Fruit fly (Drosophila melanogaster) whole organism, embryonic: ENCODE measurements around the gene CG16959.

ENCODE experiments used
- ATbp ChIP-seq: fragments of 200-800 bp; sonication (Bioruptor generic); optimal IDR thresholded peaks from 2 replicates; lab custom pipeline; 2017; ENCODE audit warnings: missing biosample characterization, mild to moderate bottlenecking, missing genetic modification characterization, missing genetic modification reagents
- Atf-2 ChIP-seq: fragments of 200-800 bp; sonication (Bioruptor generic); optimal IDR thresholded peaks from 2 replicates; lab custom pipeline; 2016; ENCODE audit warnings: missing biosample characterization, missing genetic modification characterization
- BEAF-32 ChIP-seq: fragments of 200-800 bp; sonication (Bioruptor generic); optimal IDR thresholded peaks from 3 replicates; lab custom pipeline; 2017; ENCODE audit warnings: missing biosample characterization, missing genetic modification characterization, mild to moderate bottlenecking, moderate library complexity, missing genetic modification reagents
- C15 ChIP-seq: fragments of 200-800 bp; sonication (Bioruptor generic); IDR thresholded peaks from 3 replicates; pipeline ENCODE4 v1.3.6; 2022; ENCODE audit warnings: missing biosample characterization, missing genetic modification characterization
- CG10959 ChIP-seq: fragments of 200-800 bp; sonication (Bioruptor generic); IDR thresholded peaks from 2 replicates; pipeline ENCODE4 v1.3.6; 2022; ENCODE audit warnings: missing biosample characterization, missing genetic modification characterization
- CG11696 ChIP-seq: fragments of 200-800 bp; sonication (Bioruptor generic); IDR thresholded peaks from 2 replicates; pipeline ENCODE4 v1.3.6; 2022; ENCODE audit warnings: missing biosample characterization, missing genetic modification characterization
- CG12391 ChIP-seq: fragments of 200-800 bp; sonication (Bioruptor generic); optimal IDR thresholded peaks from 3 replicates; lab custom pipeline; 2018; ENCODE audit warnings: missing biosample characterization, mild to moderate bottlenecking, missing genetic modification characterization, moderate library complexity
- CG14050 ChIP-seq: fragments of 200-800 bp; sonication (Bioruptor generic); IDR thresholded peaks from 3 replicates; pipeline ENCODE4 v1.3.6; 2022; ENCODE audit warnings: missing biosample characterization, missing genetic modification characterization
- CG17385 ChIP-seq: fragments of 200-800 bp; sonication (Bioruptor generic); optimal IDR thresholded peaks from 3 replicates; lab custom pipeline; 2018; ENCODE audit warnings: missing biosample characterization, mild to moderate bottlenecking, missing genetic modification characterization
- CG17612 ChIP-seq: fragments of 200-800 bp; sonication (Bioruptor generic); IDR thresholded peaks from 2 replicates; pipeline ENCODE4 v1.3.6; 2022; ENCODE audit warnings: missing biosample characterization, missing genetic modification characterization
- CG17802 ChIP-seq: fragments of 200-800 bp; sonication (Bioruptor generic); optimal IDR thresholded peaks from 2 replicates; lab custom pipeline; 2018; ENCODE audit warnings: missing biosample characterization, mild to moderate bottlenecking, missing genetic modification characterization, moderate library complexity
- CG17829 ChIP-seq: fragments of 200-800 bp; optimal IDR thresholded peaks from 2 replicates; lab custom pipeline; 2019; ENCODE audit warnings: missing biosample characterization, mild to moderate bottlenecking, missing genetic modification characterization, moderate library complexity
- CG18011 ChIP-seq: fragments of 200-800 bp; sonication (Bioruptor generic); optimal IDR thresholded peaks from 2 replicates; lab custom pipeline; 2017; ENCODE audit warnings: missing biosample characterization, missing genetic modification characterization, mild to moderate bottlenecking, moderate library complexity, missing genotype
- CG2116 ChIP-seq: fragments of 200-800 bp; sonication (Bioruptor generic); optimal IDR thresholded peaks from 3 replicates; lab custom pipeline; 2018; ENCODE audit warnings: missing biosample characterization, mild to moderate bottlenecking, missing genetic modification characterization
- CG2678 ChIP-seq: fragments of 200-800 bp; sonication (Bioruptor generic); optimal IDR thresholded peaks from 3 replicates; lab custom pipeline; 2019; ENCODE audit warnings: missing biosample characterization, mild to moderate bottlenecking, missing genetic modification characterization, moderate library complexity
- CG2889 ChIP-seq: fragments of 200-800 bp; sonication (Bioruptor generic); IDR thresholded peaks from 3 replicates; pipeline ENCODE4 v1.3.6; 2022; ENCODE audit warnings: missing biosample characterization, missing genetic modification characterization
- CG31224 ChIP-seq: fragments of 200-800 bp; sonication (Bioruptor generic); IDR thresholded peaks from 2 replicates; pipeline ENCODE4 v1.3.6; 2022; ENCODE audit warnings: missing biosample characterization, missing genetic modification characterization
- CG3163 ChIP-seq: fragments of 200-800 bp; sonication (Bioruptor generic); optimal IDR thresholded peaks from 3 replicates; lab custom pipeline; 2016; ENCODE audit warnings: missing biosample characterization, missing genetic modification characterization
- CG5245 ChIP-seq: fragments of 200-800 bp; sonication (Bioruptor generic); optimal IDR thresholded peaks from 3 replicates; lab custom pipeline; 2016; ENCODE audit warnings: missing biosample characterization, missing genetic modification characterization
- CG6654 ChIP-seq: fragments of 200-800 bp; sonication (Bioruptor generic); optimal IDR thresholded peaks from 2 replicates; lab custom pipeline; 2017; ENCODE audit warnings: missing biosample characterization, mild to moderate bottlenecking, missing genetic modification characterization
- CG7357 ChIP-seq: fragments of 200-800 bp; sonication (Bioruptor generic); IDR thresholded peaks from 3 replicates; pipeline ENCODE4 v1.3.6; 2022; ENCODE audit warnings: missing biosample characterization, missing genetic modification characterization
- CG7987 ChIP-seq: fragments of 200-800 bp; sonication (Bioruptor generic); optimal IDR thresholded peaks from 2 replicates; lab custom pipeline; 2018; ENCODE audit warnings: missing biosample characterization, mild to moderate bottlenecking, missing genetic modification characterization, moderate library complexity
- CG8388 ChIP-seq: fragments of 200-800 bp; sonication (Bioruptor generic); optimal IDR thresholded peaks from 2 replicates; lab custom pipeline; 2019; ENCODE audit warnings: missing biosample characterization, mild to moderate bottlenecking, missing genetic modification characterization, moderate library complexity
- CG8944 ChIP-seq: fragments of 200-800 bp; sonication (Bioruptor generic); optimal IDR thresholded peaks from 3 replicates; lab custom pipeline; 2016; ENCODE audit warnings: missing biosample characterization, missing genetic modification characterization
- CG9932 ChIP-seq: fragments of 200-800 bp; sonication (Bioruptor generic); IDR thresholded peaks from 2 replicates; pipeline ENCODE4 v1.3.6; 2022; ENCODE audit warnings: missing biosample characterization, missing genetic modification characterization
- D19A ChIP-seq: fragments of 200-800 bp; optimal IDR thresholded peaks from 3 replicates; lab custom pipeline; 2019; ENCODE audit warnings: missing biosample characterization, mild to moderate bottlenecking, missing genetic modification characterization, moderate library complexity
- Eip74EF ChIP-seq, 2 experiments: fragments of 200-800 bp in 1 of 2; fragments of >200 bp in 1 of 2; sonication (Bioruptor generic) in 1 of 2; optimal IDR thresholded peaks; 2 replicates each; lab custom pipeline; 2017 to 2019; ENCODE audit warnings: missing biosample characterization in 2 of 2, missing genetic modification characterization in 2 of 2, mild to moderate bottlenecking in 1 of 2, moderate library complexity in 1 of 2
- Elba2 ChIP-seq: fragments of 200-800 bp; sonication (Bioruptor generic); optimal IDR thresholded peaks from 3 replicates; lab custom pipeline; 2016; ENCODE audit warnings: missing biosample characterization, missing genetic modification characterization
- Fer3 ChIP-seq: fragments of 200-800 bp; sonication (Bioruptor generic); optimal IDR thresholded peaks from 2 replicates; lab custom pipeline; 2018; ENCODE audit warnings: missing biosample characterization, mild to moderate bottlenecking, missing genetic modification characterization, moderate library complexity
- GATAe ChIP-seq: fragments of 200-800 bp; sonication (Bioruptor generic); conservative IDR thresholded peaks from 2 replicates; pipeline ENCODE4 v1.3.6; 2022; ENCODE audit warnings: missing biosample characterization, missing genetic modification characterization
- Hmx ChIP-seq: fragments of 200-800 bp; sonication (Bioruptor generic); optimal IDR thresholded peaks from 2 replicates; lab custom pipeline; 2016; ENCODE audit warnings: missing biosample characterization, missing genetic modification characterization
- Hr51 ChIP-seq, 2 experiments: fragments of 200-800 bp; sonication (Bioruptor generic); optimal IDR thresholded peaks; 2 replicates in 1 of 2; 3 replicates in 1 of 2; lab custom pipeline; 2016 to 2018; ENCODE audit warnings: missing biosample characterization in 2 of 2, missing genetic modification characterization in 2 of 2, mild to moderate bottlenecking in 1 of 2, moderate library complexity in 1 of 2
- MBD-R2 ChIP-seq: fragments of 200-800 bp; sonication (Bioruptor generic); IDR thresholded peaks from 2 replicates; pipeline ENCODE4 v1.3.6; 2022; ENCODE audit warnings: missing biosample characterization, missing genetic modification characterization
- Sry-δ ChIP-seq: fragments of 200-800 bp; sonication (Bioruptor generic); optimal IDR thresholded peaks from 2 replicates; lab custom pipeline; 2016; ENCODE audit warnings: missing biosample characterization, missing genetic modification characterization
- Ssrp ChIP-seq: fragments of 200-800 bp; sonication (Bioruptor generic); optimal IDR thresholded peaks from 2 replicates; lab custom pipeline; 2018; ENCODE audit warnings: missing biosample characterization, mild to moderate bottlenecking, missing genetic modification characterization, moderate library complexity
- YL-1 ChIP-seq: fragments of 200-800 bp; sonication (Bioruptor generic); optimal IDR thresholded peaks from 3 replicates; lab custom pipeline; 2017; ENCODE audit warnings: missing biosample characterization, mild to moderate bottlenecking, missing genetic modification characterization
- dimm ChIP-seq: fragments of 200-800 bp; sonication (Bioruptor generic); IDR thresholded peaks from 2 replicates; pipeline ENCODE4 v1.3.6; 2022; ENCODE audit warnings: missing biosample characterization, missing genetic modification characterization
- ewg ChIP-seq: fragments of 200-800 bp; sonication (Bioruptor generic); optimal IDR thresholded peaks from 3 replicates; lab custom pipeline; 2017; ENCODE audit warnings: mild to moderate bottlenecking, missing biosample characterization, missing genetic modification reagents, missing genetic modification characterization
- lilli ChIP-seq: fragments of 200-800 bp; sonication (Bioruptor generic); optimal IDR thresholded peaks from 3 replicates; lab custom pipeline; 2016; ENCODE audit warnings: missing biosample characterization, missing genetic modification characterization
- lmd ChIP-seq: fragments of 200-800 bp; sonication (Bioruptor generic); IDR thresholded peaks from 2 replicates; pipeline ENCODE4 v1.3.6; 2022; ENCODE audit warnings: missing biosample characterization, missing genetic modification characterization
- onecut ChIP-seq: fragments of 200-800 bp; sonication (Bioruptor generic); IDR thresholded peaks from 2 replicates; pipeline ENCODE4 v1.3.6; 2022; ENCODE audit warnings: missing biosample characterization, missing genetic modification characterization
- pho ChIP-seq: fragments of 200-800 bp; sonication (Bioruptor generic); optimal IDR thresholded peaks from 2 replicates; lab custom pipeline; 2016; ENCODE audit warnings: missing biosample characterization, missing genetic modification characterization
- rib ChIP-seq: fragments of 200-800 bp; sonication (Bioruptor generic); IDR thresholded peaks from 2 replicates; pipeline ENCODE4 v1.3.6; 2022; ENCODE audit warnings: missing biosample characterization, missing genetic modification characterization
- slbo ChIP-seq: fragments of 200-800 bp; sonication (Bioruptor generic); IDR thresholded peaks from 2 replicates; pipeline ENCODE4 v1.3.6; 2022; ENCODE audit warnings: missing biosample characterization, missing genetic modification characterization
- stc ChIP-seq: fragments of 200-800 bp; sonication (Bioruptor generic); IDR thresholded peaks from 2 replicates; pipeline ENCODE4 v1.3.6; 2022; ENCODE audit warnings: missing biosample characterization, missing genetic modification characterization
- trem ChIP-seq: fragments of 200-800 bp; optimal IDR thresholded peaks from 3 replicates; lab custom pipeline; 2019; ENCODE audit warnings: missing biosample characterization, mild to moderate bottlenecking, missing genetic modification characterization, moderate library complexity
- unpg ChIP-seq: fragments of 200-800 bp; sonication (Bioruptor generic); optimal IDR thresholded peaks from 3 replicates; lab custom pipeline; 2018; ENCODE audit warnings: missing biosample characterization, mild to moderate bottlenecking, missing genetic modification characterization, moderate library complexity
- zf30C ChIP-seq: fragments of 200-800 bp; sonication (Bioruptor generic); optimal IDR thresholded peaks from 3 replicates; lab custom pipeline; 2018; ENCODE audit warnings: missing biosample characterization, mild to moderate bottlenecking, missing genetic modification characterization

The CG16959 gene

DNA sequence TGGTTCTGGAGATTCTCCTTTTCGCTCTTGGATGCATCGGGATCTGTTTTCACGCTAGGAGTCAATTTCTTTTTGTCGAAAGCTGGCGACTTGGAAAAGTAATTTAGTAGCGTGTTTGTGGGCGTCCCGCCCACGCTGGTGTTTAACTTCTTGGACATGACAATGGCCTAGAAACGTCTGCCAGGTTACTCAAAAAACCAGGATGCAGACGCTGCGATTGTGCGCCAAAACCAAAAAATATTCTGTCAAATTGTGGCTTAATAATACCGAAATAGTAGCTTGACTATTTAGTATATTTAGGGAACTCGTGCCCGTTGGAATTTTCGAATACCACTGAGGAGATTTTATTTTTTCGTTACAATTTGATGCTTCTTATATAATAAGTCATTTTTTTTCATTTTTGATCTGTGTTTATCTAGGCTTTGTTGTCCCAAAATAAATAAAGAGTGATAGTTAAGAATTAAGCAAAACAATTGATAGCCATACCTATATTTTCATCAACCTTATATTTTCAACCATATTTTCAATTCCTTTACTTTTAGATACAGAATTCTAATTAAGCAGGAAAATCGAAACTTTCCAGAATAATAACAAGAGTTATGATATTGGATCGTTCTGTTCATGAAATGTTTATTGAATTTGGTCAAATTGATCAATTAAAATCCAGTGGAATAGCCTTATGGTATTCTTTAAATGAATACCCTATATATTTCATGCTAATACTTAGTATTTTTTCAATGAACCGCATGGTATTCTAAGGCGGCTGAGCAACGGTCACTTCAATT lies 33.4 kb upstream of the CG16959 start, which contains the start of the genes Msh6 and Prp31 (continued):
- TF ChIP-seq CG31224 (GFP tag; lab: Robert Waterston, UW): peak; percentile 60; the same call in 1 of the 2 replicates
- no peak for TF ChIP-seq CG17612
- TF ChIP-seq ewg (GFP tag; lab: Kevin White, UChicago): peak; percentile 51
- TF ChIP-seq Hr51 (GFP tag; optimal IDR thresholded peaks at IDR 0.05; lab: Kevin White, UChicago): peak in 1 of 2 experiments; percentile 73
- TF ChIP-seq CG10959 (GFP tag; lab: Robert Waterston, UW): no peak
- TF ChIP-seq CG18011: no peak
- peak; percentile 45; the same call in 2 of the 3 replicates for TF ChIP-seq CG14050 (GFP tag; lab: Robert Waterston, UW)
- TF ChIP-seq Eip74EF (GFP tag; optimal IDR thresholded peaks at IDR 0.05; lab: Kevin White, UChicago): no peak
- TF ChIP-seq CG2889 (GFP tag; lab: Robert Waterston, UW): 0 out of 3 replicates have a peak, but pooled peaks have one; percentile 35
- TF ChIP-seq dimm (GFP tag; lab: Robert Waterston, UW): peak; percentile 47; the same call in 1 of the 2 replicates
- TF ChIP-seq CG8944 (GFP tag; lab: Kevin White, UChicago): peak; percentile 68
- TF ChIP-seq CG17829 (tag; lab: Kevin White, UChicago): peak; percentile 63
- TF ChIP-seq zf30C: no peak
- peak; percentile 85 for TF ChIP-seq Ssrp
- TF ChIP-seq lmd: peak; percentile 58
- TF ChIP-seq BEAF-32 (GFP tag; lab: Kevin White, UChicago): peak; percentile 45
- no peak for TF ChIP-seq CG7987 (GFP tag; lab: Kevin White, UChicago)
- no peak; the same call in 1 of the 2 replicates for TF ChIP-seq MBD-R2 (GFP tag; lab: Robert Waterston, UW)
- peak; percentile 49 for TF ChIP-seq D19A (tag; lab: Kevin White, UChicago)
- TF ChIP-seq slbo (GFP tag; lab: Robert Waterston, UW): peak; percentile 79
- peak; percentile 22; the same call in 1 of the 2 replicates for TF ChIP-seq onecut (GFP tag; lab: Robert Waterston, UW)
- peak; percentile 80 for TF ChIP-seq pho (GFP tag; lab: Kevin White, UChicago)
- peak; percentile 44 for TF ChIP-seq CG6654
- no peak for TF ChIP-seq rib (GFP tag; lab: Robert Waterston, UW)
- peak; percentile 6; the same call in 1 of the 2 replicates for TF ChIP-seq stc (GFP tag; lab: Robert Waterston, UW)
- no peak for TF ChIP-seq CG3163 (GFP tag; lab: Kevin White, UChicago)
- TF ChIP-seq Atf-2: peak; percentile 70
- TF ChIP-seq ATbp (GFP tag; lab: Kevin White, UChicago): no peak
- TF ChIP-seq CG9932: peak; percentile 67
- peak; percentile 63 for TF ChIP-seq Hmx (GFP tag; lab: Kevin White, UChicago)
- TF ChIP-seq CG5245 (GFP tag; lab: Kevin White, UChicago): no peak
- TF ChIP-seq Fer3 (tag; lab: Kevin White, UChicago): peak; percentile 73
- TF ChIP-seq CG17802 (tag; lab: Kevin White, UChicago): peak; percentile 58
- TF ChIP-seq CG8388 (GFP tag; lab: Kevin White, UChicago): peak; percentile 38
- peak; percentile 59 for TF ChIP-seq CG17385 (GFP tag; lab: Kevin White, UChicago)
- TF ChIP-seq CG2116: peak; percentile 43
- TF ChIP-seq lilli (GFP tag; lab: Kevin White, UChicago): peak; percentile 72
- TF ChIP-seq Sry-δ: peak; percentile 48
- peak; percentile 14 for TF ChIP-seq YL-1 (GFP tag; lab: Kevin White, UChicago)
- TF ChIP-seq C15 (GFP tag; lab: Robert Waterston, UW): 0 out of 3 replicates have a peak, but pooled peaks have one; percentile 46
- TF ChIP-seq CG7357 (GFP tag; lab: Robert Waterston, UW): peak; percentile 64; the same call in 2 of the 3 replicates
- TF ChIP-seq trem: peak; percentile 53
- no peak for TF ChIP-seq CG11696 (GFP tag; lab: Robert Waterston, UW)
- no peak for TF ChIP-seq GATAe (GFP tag; lab: Robert Waterston, UW)
- TF ChIP-seq CG2678 (tag; lab: Kevin White, UChicago): peak; percentile 84
- TF ChIP-seq Elba2 (GFP tag; lab: Kevin White, UChicago): peak; percentile 32
- TF ChIP-seq unpg (GFP tag; lab: Kevin White, UChicago): peak; percentile 42
- TF ChIP-seq CG12391 (tag; lab: Kevin White, UChicago): peak; percentile 87
